Worm (Caenorhabditis elegans): ENCODE measurements around the gene phf-30.

Gene phf-30

DNA sequence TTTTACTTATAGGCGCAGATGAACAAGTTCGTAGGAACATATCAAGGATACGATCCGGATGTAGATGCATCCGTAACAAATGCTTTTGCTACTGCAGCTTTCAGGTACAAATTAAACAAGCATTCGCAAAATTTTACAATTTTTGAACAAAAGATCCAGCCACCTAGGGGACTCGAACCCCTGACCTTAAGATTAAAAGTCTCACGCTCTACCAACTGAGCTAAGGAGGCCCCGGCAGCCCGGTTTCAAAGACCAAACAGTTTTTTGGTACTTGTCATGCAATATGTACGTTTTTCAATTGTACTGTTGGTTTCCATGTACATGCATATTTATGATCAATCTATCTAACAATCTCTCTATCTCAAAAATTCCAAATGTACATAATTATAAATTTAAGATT is 30.6 kb downstream of the phf-30 start (continued):
- TF ChIP-seq ceh-58 (GFP tag; IDR thresholded peaks at IDR 0.05) = no peak
- TF ChIP-seq ama-1 (optimal IDR thresholded peaks at IDR 0.05) = no peak
- TF ChIP-seq ama-1 (GFP tag; optimal IDR thresholded peaks at IDR 0.05) = no peak
- no peak for TF ChIP-seq zfh-2 (GFP tag; conservative IDR thresholded peaks at IDR 0.05)
- TF ChIP-seq egl-44 (GFP tag; IDR thresholded peaks at IDR 0.05) = peak; percentile 76; the same call in 1 of the 2 replicates
- TF ChIP-seq ztf-26 (tag; optimal IDR thresholded peaks at IDR 0.05) = no peak
- TF ChIP-seq let-607 (tag; optimal IDR thresholded peaks at IDR 0.05) = peak in 1 of 2 experiments; percentile 9
- TF ChIP-seq B0336.3 (GFP tag; IDR thresholded peaks at IDR 0.05) = no peak
- TF ChIP-seq F39B2.1 (GFP tag; IDR thresholded peaks at IDR 0.05) = peak; percentile 55; the same call in 1 of the 2 replicates
- peak; percentile 43 for TF ChIP-seq lsl-1 (GFP tag; optimal IDR thresholded peaks at IDR 0.05)
- no peak for TF ChIP-seq F22D6.2 (tag; optimal IDR thresholded peaks at IDR 0.05)
- TF ChIP-seq dox-1 (GFP tag; IDR thresholded peaks at IDR 0.05) = peak; percentile 71
- peak; percentile 1 for TF ChIP-seq unc-130 (GFP tag; optimal IDR thresholded peaks at IDR 0.05)
- no peak for TF ChIP-seq ztf-3 (GFP tag; optimal IDR thresholded peaks at IDR 0.05)
- TF ChIP-seq him-1 (tag; optimal IDR thresholded peaks at IDR 0.05) = peak; percentile 75
- TF ChIP-seq ceh-91 (GFP tag; IDR thresholded peaks at IDR 0.05) = no peak
- TF ChIP-seq Y53F4B.3 (GFP tag; IDR thresholded peaks at IDR 0.05) = peak; percentile 66
- TF ChIP-seq nhr-27 (tag; optimal IDR thresholded peaks at IDR 0.05) = no peak
- TF ChIP-seq tbx-9 (tag; optimal IDR thresholded peaks at IDR 0.05; ENCODE audit: borderline replicate concordance) = no peak
- no peak for TF ChIP-seq egrh-3 (GFP tag; IDR thresholded peaks at IDR 0.05)
- no peak for TF ChIP-seq ztf-6 (GFP tag; IDR thresholded peaks at IDR 0.05)
- TF ChIP-seq tbp1 (GFP tag; optimal IDR thresholded peaks at IDR 0.05) = peak; percentile 91
- TF ChIP-seq efl-1 (GFP tag; optimal IDR thresholded peaks at IDR 0.05) = no peak
- peak; percentile 84 for TF ChIP-seq snpc-1.1 (tag; optimal IDR thresholded peaks at IDR 0.05; ENCODE audit: insufficient read depth)
- no peak for TF ChIP-seq ceh-40 (GFP tag; IDR thresholded peaks at IDR 0.05)
- no peak for TF ChIP-seq dpff-1 (tag; optimal IDR thresholded peaks at IDR 0.05)
- peak; percentile 71 for TF ChIP-seq nhr-90 (tag; optimal IDR thresholded peaks at IDR 0.05)
- no peak for TF ChIP-seq ceh-79 (tag; optimal IDR thresholded peaks at IDR 0.05)
- no peak for TF ChIP-seq bed-2 (GFP tag; IDR thresholded peaks at IDR 0.05)
- peak; percentile 56 for TF ChIP-seq mxl-1 (tag; optimal IDR thresholded peaks at IDR 0.05)
- TF ChIP-seq nfyb-1 (GFP tag; IDR thresholded peaks at IDR 0.05) = no peak
- peak; percentile 36; the same call in 1 of the 2 replicates for TF ChIP-seq rcor-1 (GFP tag; IDR thresholded peaks at IDR 0.05)
- no peak for TF ChIP-seq madf-8 (GFP tag; conservative IDR thresholded peaks at IDR 0.05)
- no peak for TF ChIP-seq aptf-2 (GFP tag; conservative IDR thresholded peaks at IDR 0.05)
- TF ChIP-seq C17E4.6 (GFP tag; IDR thresholded peaks at IDR 0.05) = no peak
- no peak for TF ChIP-seq ztf-28 (GFP tag; IDR thresholded peaks at IDR 0.05)
- peak; percentile 55 for TF ChIP-seq rpc-1 (optimal IDR thresholded peaks at IDR 0.05)
- TF ChIP-seq rpc-1 (tag; optimal IDR thresholded peaks at IDR 0.05) = peak; percentile 83
- no peak for TF ChIP-seq somi-1 (GFP tag; optimal IDR thresholded peaks at IDR 0.05)
- no peak for TF ChIP-seq aptf-3 (GFP tag; IDR thresholded peaks at IDR 0.05)

DNA sequence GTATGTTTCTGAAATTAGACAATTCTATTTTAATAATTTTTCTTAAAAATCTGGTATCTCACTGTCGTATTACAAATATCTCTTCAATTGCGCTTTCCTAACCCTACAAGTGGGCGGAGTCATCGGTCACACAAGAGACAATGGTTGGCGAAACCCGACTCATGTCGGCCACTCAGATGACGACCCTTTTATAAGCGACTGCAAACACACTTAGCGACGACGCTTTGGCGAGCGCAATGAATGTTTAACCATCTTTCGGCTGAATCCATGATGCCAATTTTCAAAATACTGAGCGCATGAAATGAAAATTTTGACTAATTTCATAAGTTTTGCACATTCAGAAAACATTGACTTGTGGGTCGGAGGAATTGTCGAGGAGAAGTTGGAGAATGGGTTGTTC is 31.5 kb downstream of the phf-30 start:
- TF ChIP-seq madf-10 (tag; optimal IDR thresholded peaks at IDR 0.05) = peak; percentile 94
- peak; percentile 91 for TF ChIP-seq ceh-100 (GFP tag; IDR thresholded peaks at IDR 0.05)
- peak; percentile 99 for TF ChIP-seq ceh-27 (GFP tag; optimal IDR thresholded peaks at IDR 0.05)
- peak; percentile 64 for TF ChIP-seq efl-1 (GFP tag; optimal IDR thresholded peaks at IDR 0.05)
- peak; percentile 93 for TF ChIP-seq bed-2 (GFP tag; IDR thresholded peaks at IDR 0.05)
- TF ChIP-seq hrde-1 (tag; optimal IDR thresholded peaks at IDR 0.05; ENCODE audit: borderline replicate concordance) = peak; percentile 98
- TF ChIP-seq K11D2.4 (GFP tag; IDR thresholded peaks at IDR 0.05) = peak; percentile 95
- peak; percentile 95 for TF ChIP-seq ztf-26 (tag; optimal IDR thresholded peaks at IDR 0.05)
- TF ChIP-seq D2030.7 (GFP tag; IDR thresholded peaks at IDR 0.05) = peak; percentile 93
- peak; percentile 100 for TF ChIP-seq snpc-1.1 (tag; optimal IDR thresholded peaks at IDR 0.05; ENCODE audit: insufficient read depth)
- peak; percentile 48 to 93 (median 55) for TF ChIP-seq lin-35 (GFP tag; optimal IDR thresholded peaks at IDR 0.05)
- peak; percentile 90 for TF ChIP-seq ztf-3 (GFP tag; optimal IDR thresholded peaks at IDR 0.05)
- peak; percentile 100 for TF ChIP-seq ceh-79 (tag; optimal IDR thresholded peaks at IDR 0.05)
- TF ChIP-seq lin-40 (tag; optimal IDR thresholded peaks at IDR 0.05) = peak; percentile 95
- TF ChIP-seq nfyb-1 (GFP tag; IDR thresholded peaks at IDR 0.05) = peak; percentile 99
- TF ChIP-seq egl-18 (GFP tag; IDR thresholded peaks at IDR 0.05) = peak; percentile 97
- peak; percentile 100 for TF ChIP-seq cebp-2 (GFP tag; IDR thresholded peaks at IDR 0.05)
- peak; percentile 99 for TF ChIP-seq nhr-90 (tag; optimal IDR thresholded peaks at IDR 0.05)
